Fruit fly (Drosophila melanogaster): ENCODE data around the gene CG11663.

Gene CG11663

DNA sequence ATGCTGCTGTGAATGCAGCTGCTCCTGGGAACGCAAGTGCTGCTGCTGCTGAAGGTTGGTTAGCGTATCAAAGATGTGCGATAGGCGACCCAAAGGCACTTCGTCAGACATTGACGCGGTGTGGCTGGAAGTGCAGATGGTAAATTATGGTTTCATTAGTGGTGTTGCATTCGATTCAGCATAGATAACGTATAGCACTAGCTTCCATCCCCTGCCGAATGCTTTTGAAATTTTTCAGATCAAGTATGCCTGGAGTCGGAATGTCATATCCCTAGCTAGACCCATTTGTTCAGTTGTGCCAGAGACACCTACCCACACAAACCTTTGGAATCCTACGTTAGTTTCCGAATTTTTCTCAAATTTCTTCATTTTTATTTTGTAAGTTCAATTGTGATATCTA lies at the start of gene CG11663:
Gene CG11663 (plus strand): TSS at position 301 of the 400 bp plus-strand sequence.
- TF ChIP-seq CG32264 (GFP tag; optimal IDR thresholded peaks at IDR 0.05) (no peak), rgr (GFP tag; optimal IDR thresholded peaks at IDR 0.05) (no peak), Mio (GFP tag; optimal IDR thresholded peaks at IDR 0.05) (no peak), pan (optimal IDR thresholded peaks at IDR 0.05) (no peak), N (GFP tag; optimal IDR thresholded peaks at IDR 0.05) (no peak), Dfd (GFP tag; optimal IDR thresholded peaks at IDR 0.05) (no peak), Myc (optimal IDR thresholded peaks at IDR 0.05) (no peak), fru (GFP tag; optimal IDR thresholded peaks at IDR 0.05) (no peak), Rel (GFP tag; optimal IDR thresholded peaks at IDR 0.05) (no peak), Rel (tag; optimal IDR thresholded peaks at IDR 0.05) (no peak), foxo (GFP tag; optimal IDR thresholded peaks at IDR 0.05) (no peak), GATAd (GFP tag; optimal IDR thresholded peaks at IDR 0.05) (no peak), woc (GFP tag; optimal IDR thresholded peaks at IDR 0.05) (no peak), psq (GFP tag; optimal IDR thresholded peaks at IDR 0.05) (no peak), brk (GFP tag; optimal IDR thresholded peaks at IDR 0.05) (no peak), Vsx2 (GFP tag; optimal IDR thresholded peaks at IDR 0.05; ENCODE audit: partially characterized antibody) (no peak), usp (GFP tag; optimal IDR thresholded peaks at IDR 0.05) (no peak), dmrt93B (GFP tag; optimal IDR thresholded peaks at IDR 0.05) (no peak), OdsH (GFP tag; optimal IDR thresholded peaks at IDR 0.05) (no peak)

- TF ChIP-seq OdsH (GFP tag; optimal IDR thresholded peaks at IDR 0.05), result no peak
- no peak for TF ChIP-seq h (GFP tag; optimal IDR thresholded peaks at IDR 0.05)
- no peak for TF ChIP-seq HLH106 (tag; optimal IDR thresholded peaks at IDR 0.05)
- TF ChIP-seq psq (GFP tag; optimal IDR thresholded peaks at IDR 0.05), result no peak
- TF ChIP-seq Jra (GFP tag; optimal IDR thresholded peaks at IDR 0.05), result no peak
- TF ChIP-seq Myc (optimal IDR thresholded peaks at IDR 0.05), result no peak
- TF ChIP-seq pan (optimal IDR thresholded peaks at IDR 0.05), result no peak
- no peak for TF ChIP-seq lola (GFP tag; optimal IDR thresholded peaks at IDR 0.05)
- no peak for TF ChIP-seq dmrt93B (GFP tag; optimal IDR thresholded peaks at IDR 0.05)
- no peak for TF ChIP-seq CG9705 (GFP tag; optimal IDR thresholded peaks at IDR 0.05)
- TF ChIP-seq sage (GFP tag; optimal IDR thresholded peaks at IDR 0.05), result no peak
- no peak for TF ChIP-seq CG32264 (GFP tag; optimal IDR thresholded peaks at IDR 0.05)
- no peak for TF ChIP-seq dsf (GFP tag; optimal IDR thresholded peaks at IDR 0.05; ENCODE audit: borderline replicate concordance)
- TF ChIP-seq CrebA (GFP tag; optimal IDR thresholded peaks at IDR 0.05; ENCODE audit: borderline replicate concordance), result no peak
- no peak for TF ChIP-seq Rel (GFP tag; optimal IDR thresholded peaks at IDR 0.05)
- TF ChIP-seq Rel (tag; optimal IDR thresholded peaks at IDR 0.05), result no peak
- TF ChIP-seq Abd-B (GFP tag; optimal IDR thresholded peaks at IDR 0.05), result no peak
Observed at dm6 chrX:844523-844922, 49.8 kb upstream of the CG11663 start, which contains the start of gene CG14635. CG14635 (plus strand) TSS chrX:844823.

- no peak for TF ChIP-seq dsf (GFP tag; optimal IDR thresholded peaks at IDR 0.05; ENCODE audit: borderline replicate concordance)
- no peak for TF ChIP-seq Jra (GFP tag; optimal IDR thresholded peaks at IDR 0.05)
- no peak for TF ChIP-seq HLH106 (tag; optimal IDR thresholded peaks at IDR 0.05)
- no peak for TF ChIP-seq brk (GFP tag; optimal IDR thresholded peaks at IDR 0.05)
- no peak for TF ChIP-seq Dif (GFP tag; optimal IDR thresholded peaks at IDR 0.05; ENCODE audit: partially characterized antibody)
- no peak for TF ChIP-seq jim (GFP tag; optimal IDR thresholded peaks at IDR 0.05)
- TF ChIP-seq dmrt93B (GFP tag; optimal IDR thresholded peaks at IDR 0.05), result no peak
- TF ChIP-seq CG9705 (GFP tag; optimal IDR thresholded peaks at IDR 0.05), result no peak
- TF ChIP-seq woc (GFP tag; optimal IDR thresholded peaks at IDR 0.05), result no peak
- TF ChIP-seq usp (GFP tag; optimal IDR thresholded peaks at IDR 0.05), result no peak
- no peak for TF ChIP-seq Rel (GFP tag; optimal IDR thresholded peaks at IDR 0.05)
- TF ChIP-seq Rel (tag; optimal IDR thresholded peaks at IDR 0.05), result no peak
- no peak for TF ChIP-seq pan (optimal IDR thresholded peaks at IDR 0.05)
- TF ChIP-seq rgr (GFP tag; optimal IDR thresholded peaks at IDR 0.05), result no peak
- TF ChIP-seq Sp1 (GFP tag; optimal IDR thresholded peaks at IDR 0.05), result no peak
Observed at dm6 chrX:847057-847456, 47.2 kb upstream of the CG11663 start, which contains the start of gene CG3713. CG3713 (minus strand) TSS chrX:847157.

- TF ChIP-seq GATAd (GFP tag; optimal IDR thresholded peaks at IDR 0.05) (no peak), Mio (GFP tag; optimal IDR thresholded peaks at IDR 0.05) (no peak), br (GFP tag; optimal IDR thresholded peaks at IDR 0.05) (no peak), woc (GFP tag; optimal IDR thresholded peaks at IDR 0.05) (no peak), lola (GFP tag; optimal IDR thresholded peaks at IDR 0.05) (no peak), Vsx2 (GFP tag; optimal IDR thresholded peaks at IDR 0.05; ENCODE audit: partially characterized antibody) (no peak), N (GFP tag; optimal IDR thresholded peaks at IDR 0.05) (no peak), Hr78 (GFP tag; optimal IDR thresholded peaks at IDR 0.05) (no peak), CG32264 (GFP tag; optimal IDR thresholded peaks at IDR 0.05) (no peak), Abd-B (GFP tag; optimal IDR thresholded peaks at IDR 0.05) (no peak), Dif (GFP tag; optimal IDR thresholded peaks at IDR 0.05; ENCODE audit: partially characterized antibody) (no peak), HLH106 (tag; optimal IDR thresholded peaks at IDR 0.05) (no peak), Sp1 (GFP tag; optimal IDR thresholded peaks at IDR 0.05) (no peak), dsf (GFP tag; optimal IDR thresholded peaks at IDR 0.05; ENCODE audit: borderline replicate concordance) (no peak), psq (GFP tag; optimal IDR thresholded peaks at IDR 0.05) (no peak), fru (GFP tag; optimal IDR thresholded peaks at IDR 0.05) (no peak)
Observed at dm6 chrX:862308-862707, 32.0 kb upstream of the CG11663 start, which contains the start of gene CG14634. CG14634 (plus strand) TSS chrX:862608.

All from whole organism, wandering third instar larva.